Worm (Caenorhabditis elegans): ENCODE results near the gene acr-8.

acr-8 gene

ce11 chrX:10433863-10434262 is 21.3 kb downstream of the acr-8 start:
- TF ChIP-seq nfya-1 (tag; optimal IDR thresholded peaks at IDR 0.05; ENCODE audit: insufficient read depth), result peak; percentile 3
- no peak for TF ChIP-seq nhr-23 (tag; optimal IDR thresholded peaks at IDR 0.05)

- peak; percentile 40 for TF ChIP-seq lin-15B (tag; optimal IDR thresholded peaks at IDR 0.05)
- TF ChIP-seq unc-62 (GFP tag; optimal IDR thresholded peaks at IDR 0.05), result peak; percentile 23
- TF ChIP-seq sea-2 (GFP tag; optimal IDR thresholded peaks at IDR 0.05), result no peak
- TF ChIP-seq tbx-2 (tag; optimal IDR thresholded peaks at IDR 0.05), result peak; percentile 82
- TF ChIP-seq aly-2 (tag; optimal IDR thresholded peaks at IDR 0.05), result no peak
- TF ChIP-seq eor-1 (tag; optimal IDR thresholded peaks at IDR 0.05), result no peak
- TF ChIP-seq nhr-11 (tag; optimal IDR thresholded peaks at IDR 0.05), result peak; percentile 83
- TF ChIP-seq daf-12 (tag; optimal IDR thresholded peaks at IDR 0.05), result no peak
- peak; percentile 81 for TF ChIP-seq hmg-11 (tag; optimal IDR thresholded peaks at IDR 0.05)
- TF ChIP-seq fkh-10 (GFP tag; optimal IDR thresholded peaks at IDR 0.05), result peak; percentile 97
- TF ChIP-seq pha-4 (tag; optimal IDR thresholded peaks at IDR 0.05), result peak; percentile 26
- TF ChIP-seq nhr-76 (tag; optimal IDR thresholded peaks at IDR 0.05), result no peak
- no peak for TF ChIP-seq elt-2 (tag; optimal IDR thresholded peaks at IDR 0.05)
- peak; percentile 86 for TF ChIP-seq nfya-1 (tag; optimal IDR thresholded peaks at IDR 0.05; ENCODE audit: insufficient read depth)
- TF ChIP-seq zag-1 (tag; optimal IDR thresholded peaks at IDR 0.05), result peak; percentile 79
- TF ChIP-seq nhr-25 (tag; optimal IDR thresholded peaks at IDR 0.05), result no peak
- TF ChIP-seq lin-39 (tag; optimal IDR thresholded peaks at IDR 0.05), result peak; percentile 94
- TF ChIP-seq snpc-4 (tag; optimal IDR thresholded peaks at IDR 0.05), result peak; percentile 30
- peak; percentile 56 for TF ChIP-seq ceh-82 (tag; optimal IDR thresholded peaks at IDR 0.05)
- TF ChIP-seq R02D3.7 (tag; optimal IDR thresholded peaks at IDR 0.05), result peak; percentile 4
- TF ChIP-seq nhr-12 (tag; optimal IDR thresholded peaks at IDR 0.05), result no peak
- TF ChIP-seq elt-3 (tag; optimal IDR thresholded peaks at IDR 0.05), result no peak
- TF ChIP-seq mdl-1 (tag; optimal IDR thresholded peaks at IDR 0.05), result peak; percentile 58
- TF ChIP-seq skn-1 (tag; optimal IDR thresholded peaks at IDR 0.05), result no peak
- peak; percentile 63 for TF ChIP-seq ceh-28 (tag; optimal IDR thresholded peaks at IDR 0.05)
- peak; percentile 72 for TF ChIP-seq egl-5 (tag; optimal IDR thresholded peaks at IDR 0.05)
Measured at ce11 chrX:10435492-10435939, 23.0 kb downstream of the acr-8 start.

DNA sequence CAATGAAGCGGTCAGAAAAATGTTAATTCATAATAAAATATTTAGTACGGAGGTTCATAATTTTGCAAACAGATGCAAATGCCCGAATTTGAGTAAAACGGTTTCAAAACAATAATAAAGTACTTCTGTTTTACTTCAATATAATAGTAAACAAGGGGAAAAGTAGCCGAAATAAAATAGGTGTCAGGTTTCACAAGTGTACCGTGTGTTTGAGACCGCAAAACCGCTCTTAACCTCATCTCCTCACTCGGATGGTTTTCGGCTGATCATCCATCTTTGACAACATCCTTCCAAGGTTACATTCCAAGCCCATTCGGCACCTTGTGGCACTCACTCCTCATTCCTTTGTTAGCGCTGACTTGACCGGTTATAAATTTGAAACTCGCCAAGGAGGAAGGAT is 24.9 kb downstream of the acr-8 start:
- TF ChIP-seq elt-2 (tag; optimal IDR thresholded peaks at IDR 0.05) (no peak), sea-2 (GFP tag; optimal IDR thresholded peaks at IDR 0.05) (no peak), ama-1 (optimal IDR thresholded peaks at IDR 0.05) (no peak), lin-15B (tag; optimal IDR thresholded peaks at IDR 0.05) (no peak), fos-1 (tag; optimal IDR thresholded peaks at IDR 0.05) (no peak), nhr-28 (tag; optimal IDR thresholded peaks at IDR 0.05) (no peak), mml-1 (tag; optimal IDR thresholded peaks at IDR 0.05) (no peak), eor-1 (tag; optimal IDR thresholded peaks at IDR 0.05) (no peak), nhr-23 (tag; optimal IDR thresholded peaks at IDR 0.05) (no peak), daf-12 (tag; optimal IDR thresholded peaks at IDR 0.05) (no peak), ztf-4 (tag; optimal IDR thresholded peaks at IDR 0.05) (no peak), nhr-77 (tag; optimal IDR thresholded peaks at IDR 0.05) (no peak), fkh-2 (tag; optimal IDR thresholded peaks at IDR 0.05) (no peak)

- peak; percentile 33 for TF ChIP-seq pqm-1 (tag; optimal IDR thresholded peaks at IDR 0.05)
- TF ChIP-seq elt-2 (tag; optimal IDR thresholded peaks at IDR 0.05), result peak; percentile 58
- no peak for TF ChIP-seq ceh-9 (tag; optimal IDR thresholded peaks at IDR 0.05)
Measured at ce11 chrX:10440781-10441180, 28.3 kb downstream of the acr-8 start.

ce11 chrX:10443836-10444235 is 31.3 kb downstream of the acr-8 start, which contains the start of gene C39B10.3:
Gene C39B10.3, plus strand, starts transcription at chrX:10444136.
- TF ChIP-seq nhr-76 (tag; optimal IDR thresholded peaks at IDR 0.05) (no peak), nhr-67 (tag; optimal IDR thresholded peaks at IDR 0.05) (no peak)

Data from whole organism, L3 larva.